Fruit fly (Drosophila melanogaster): ENCODE results near the gene CG7872.

Gene CG7872

dm6 chrX:15575557-15575956 is 2.4 kb upstream of the CG7872 start, which contains the start of gene CG42299 (continued):
- TF ChIP-seq pan (optimal IDR thresholded peaks at IDR 0.05), result no peak
- no peak for TF ChIP-seq pan (GFP tag; optimal IDR thresholded peaks at IDR 0.05 in 1 of 2, IDR thresholded peaks at IDR 0.05 in 1 of 2)
- TF ChIP-seq CG34224 (GFP tag; IDR thresholded peaks at IDR 0.05; ENCODE audit: partially characterized antibody), result peak; percentile 29; the same call in 1 of the 3 replicates
- TF ChIP-seq Spps (tag; optimal IDR thresholded peaks at IDR 0.05), result no peak
- TF ChIP-seq cas (GFP tag; IDR thresholded peaks at IDR 0.05), result no peak
- no peak for TF ChIP-seq otp (GFP tag; IDR thresholded peaks at IDR 0.05)
- no peak for TF ChIP-seq CG5180 (GFP tag; optimal IDR thresholded peaks at IDR 0.05)
- peak; percentile 43 for TF ChIP-seq Myb (GFP tag; optimal IDR thresholded peaks at IDR 0.05)
- no peak for TF ChIP-seq CG17359 (tag; optimal IDR thresholded peaks at IDR 0.05)
- TF ChIP-seq Bgb (GFP tag; IDR thresholded peaks at IDR 0.05; ENCODE audit: partially characterized antibody), result peak; percentile 59; the same call in 1 of the 2 replicates
- TF ChIP-seq unc-4 (GFP tag; IDR thresholded peaks at IDR 0.05; ENCODE audit: partially characterized antibody), result peak; percentile 41; the same call in 1 of the 2 replicates
- no peak for TF ChIP-seq CG4282 (GFP tag; optimal IDR thresholded peaks at IDR 0.05)
- TF ChIP-seq tup (GFP tag; optimal IDR thresholded peaks at IDR 0.05), result no peak
- TF ChIP-seq CG2889 (GFP tag; IDR thresholded peaks at IDR 0.05), result no peak
- TF ChIP-seq mld (GFP tag; IDR thresholded peaks at IDR 0.05; ENCODE audit: partially characterized antibody), result peak; percentile 65; the same call in 2 of the 3 replicates
- 0 out of 4 replicates have a peak, but pooled peaks have one; percentile 59 for TF ChIP-seq chinmo (GFP tag; IDR thresholded peaks at IDR 0.05; ENCODE audit: partially characterized antibody)
- TF ChIP-seq GATAe (GFP tag; conservative IDR thresholded peaks at IDR 0.05), result no peak
- no peak for TF ChIP-seq stc (GFP tag; IDR thresholded peaks at IDR 0.05)
- TF ChIP-seq CG7963 (GFP tag; IDR thresholded peaks at IDR 0.05; ENCODE audit: partially characterized antibody), result peak; percentile 76
- TF ChIP-seq vnd (GFP tag; IDR thresholded peaks at IDR 0.05; ENCODE audit: partially characterized antibody), result peak; percentile 60; the same call in 2 of the 3 replicates
- TF ChIP-seq nerfin-2 (GFP tag; IDR thresholded peaks at IDR 0.05; ENCODE audit: partially characterized antibody), result peak; percentile 66
- TF ChIP-seq Xbp1 (GFP tag; optimal IDR thresholded peaks at IDR 0.05), result no peak
- TF ChIP-seq CG2120 (GFP tag; optimal IDR thresholded peaks at IDR 0.05), result no peak
- peak; percentile 13 for TF ChIP-seq Sry-δ (GFP tag; optimal IDR thresholded peaks at IDR 0.05)
- no peak for TF ChIP-seq dpn (GFP tag; optimal IDR thresholded peaks at IDR 0.05)
- TF ChIP-seq CG8388 (GFP tag; optimal IDR thresholded peaks at IDR 0.05), result no peak
- TF ChIP-seq CG14965 (GFP tag; optimal IDR thresholded peaks at IDR 0.05; ENCODE audit: borderline replicate concordance), result no peak
- TF ChIP-seq CG16813 (GFP tag; IDR thresholded peaks at IDR 0.05; ENCODE audit: partially characterized antibody), result peak; percentile 48; the same call in 1 of the 3 replicates
- TF ChIP-seq C15 (GFP tag; IDR thresholded peaks at IDR 0.05), result no peak
- no peak for TF ChIP-seq Hsf (GFP tag; optimal IDR thresholded peaks at IDR 0.05)
- 0 out of 3 replicates have a peak, but pooled peaks have one; percentile 11 for TF ChIP-seq Doc3 (GFP tag; IDR thresholded peaks at IDR 0.05; ENCODE audit: partially characterized antibody)
- TF ChIP-seq pnt (GFP tag; optimal IDR thresholded peaks at IDR 0.05), result no peak
- no peak for TF ChIP-seq CG10462 (GFP tag; optimal IDR thresholded peaks at IDR 0.05)
- no peak for TF ChIP-seq CG1024 (GFP tag; IDR thresholded peaks at IDR 0.05)
- no peak for TF ChIP-seq CG10959 (GFP tag; IDR thresholded peaks at IDR 0.05)
- no peak for TF ChIP-seq Meics (GFP tag; optimal IDR thresholded peaks at IDR 0.05)
- TF ChIP-seq Opbp (GFP tag; IDR thresholded peaks at IDR 0.05; ENCODE audit: partially characterized antibody), result peak; percentile 77; the same call in 2 of the 3 replicates
- TF ChIP-seq amos (GFP tag; IDR thresholded peaks at IDR 0.05; ENCODE audit: partially characterized antibody), result peak; percentile 27; the same call in 1 of the 2 replicates
- TF ChIP-seq Dll (GFP tag; IDR thresholded peaks at IDR 0.05; ENCODE audit: partially characterized antibody), result peak; percentile 53; the same call in 1 of the 4 replicates
- TF ChIP-seq CG13287 (GFP tag; IDR thresholded peaks at IDR 0.05; ENCODE audit: partially characterized antibody), result peak; percentile 32; the same call in 1 of the 2 replicates
- TF ChIP-seq hth (optimal IDR thresholded peaks at IDR 0.05), result no peak
- TF ChIP-seq CG6791 (GFP tag; IDR thresholded peaks at IDR 0.05; ENCODE audit: partially characterized antibody), result peak; percentile 83
- no peak for TF ChIP-seq CG31388 (GFP tag; optimal IDR thresholded peaks at IDR 0.05)

All from whole organism, embryonic.